Worm (Caenorhabditis elegans) whole organism, L1 larva: ENCODE data around the gene pdi-1.

Experiments
- C16A3.4 ChIP-seq: fragments of 150-350 bp; optimal IDR thresholded peaks from 2 replicates; lab custom pipeline; 2014; ENCODE audit warnings: missing biosample characterization, missing genetic modification characterization
- C34B4.2 ChIP-seq: sonication (generic microtip); optimal IDR thresholded peaks from 2 replicates; lab custom pipeline; 2017; ENCODE audit warnings: mild to moderate bottlenecking, missing genetic modification characterization, missing compliant biosample characterization
- blmp-1 ChIP-seq: fragments of 150-350 bp; optimal IDR thresholded peaks from 2 replicates; lab custom pipeline; 2014; ENCODE audit warnings: missing biosample characterization, missing genetic modification characterization
- ceh-63 ChIP-seq: fragments of 200-800 bp; sonication (Bioruptor generic); optimal IDR thresholded peaks from 2 replicates; lab custom pipeline; 2018; ENCODE audit warnings: mild to moderate bottlenecking, missing genetic modification characterization, missing compliant biosample characterization
- ceh-8 ChIP-seq: fragments of 200-800 bp; sonication (Bioruptor generic); optimal IDR thresholded peaks from 2 replicates; lab custom pipeline; 2018; ENCODE audit warnings: mild to moderate bottlenecking, missing genetic modification characterization, moderate library complexity, missing compliant biosample characterization
- ceh-82 ChIP-seq, 3 experiments: fragments of 150-350 bp in 1 of 3; sonication (generic microtip) in 2 of 3; optimal IDR thresholded peaks; 2 replicates each; lab custom pipeline; 2014 to 2017; ENCODE audit warnings: missing biosample characterization in 3 of 3, missing genetic modification characterization in 3 of 3
- ceh-88 ChIP-seq: fragments of 200-800 bp; sonication (Bioruptor generic); IDR thresholded peaks from 2 replicates; pipeline ENCODE4 v1.3.6; 2022; ENCODE audit warnings: missing genetic modification characterization, missing compliant biosample characterization
- dpl-1 ChIP-seq, 3 experiments: fragments of 150-350 bp in 2 of 3; sonication (generic microtip) in 1 of 3; optimal IDR thresholded peaks; 2 replicates each; lab custom pipeline; 2014 to 2017; ENCODE audit warnings: missing biosample characterization in 3 of 3, missing genetic modification characterization in 3 of 3, missing genetic modification reagents in 3 of 3
- dsc-1 ChIP-seq: sonication (generic microtip); optimal IDR thresholded peaks from 2 replicates; lab custom pipeline; 2016; ENCODE audit warnings: mild to moderate bottlenecking, missing genetic modification characterization, missing compliant biosample characterization
- efl-1 ChIP-seq, 4 experiments: fragments of 150-350 bp; optimal IDR thresholded peaks in 3 of 4; peaks in 1 of 4; 1 replicate in 1 of 4; 2 replicates in 3 of 4; lab custom pipeline; 2014; ENCODE audit warnings: missing biosample characterization in 2 of 4, missing genetic modification characterization in 2 of 4, missing genetic modification reagents in 2 of 4
- egl-13 ChIP-seq: sonication (generic microtip); optimal IDR thresholded peaks from 2 replicates; lab custom pipeline; 2016; ENCODE audit warnings: missing genotype, missing genetic modification reagents, missing genetic modification characterization, missing compliant biosample characterization
- egl-27 ChIP-seq, 2 experiments: fragments of 150-350 bp in 1 of 2; sonication (generic microtip); optimal IDR thresholded peaks; 3 replicates each; lab custom pipeline; 2017 to 2018; ENCODE audit warnings: missing biosample characterization in 2 of 2, missing genetic modification characterization in 2 of 2, missing genetic modification reagents in 2 of 2
- elt-2 ChIP-seq: sonication (generic microtip); optimal IDR thresholded peaks from 2 replicates; lab custom pipeline; 2016; ENCODE audit warnings: missing genetic modification characterization, mild to moderate bottlenecking, inconsistent platforms, missing compliant biosample characterization, missing genetic modification reagents
- elt-3 ChIP-seq, 6 experiments: fragments of 150-350 bp in 1 of 6; sonication (generic microtip); optimal IDR thresholded peaks; 2 replicates each; lab custom pipeline; 2017 to 2018; ENCODE audit warnings: missing biosample characterization in 6 of 6, missing genetic modification characterization in 6 of 6, inconsistent platforms in 1 of 6
- ets-5 ChIP-seq: fragments of 200-800 bp; sonication (Bioruptor generic); IDR thresholded peaks from 2 replicates; pipeline ENCODE4 v1.3.6; 2022; ENCODE audit warnings: missing genetic modification characterization, missing compliant biosample characterization
- fkh-10 ChIP-seq: sonication (generic microtip); optimal IDR thresholded peaks from 2 replicates; lab custom pipeline; 2017; ENCODE audit warnings: missing biosample characterization, missing genetic modification reagents, missing genetic modification characterization
- fkh-8 ChIP-seq: sonication (generic microtip); optimal IDR thresholded peaks from 2 replicates; lab custom pipeline; 2016; ENCODE audit warnings: mild to moderate bottlenecking, missing genetic modification characterization, missing compliant biosample characterization
- hlh-17 ChIP-seq: fragments of 200-800 bp; sonication (Bioruptor generic); optimal IDR thresholded peaks from 2 replicates; lab custom pipeline; 2018; ENCODE audit warnings: missing genetic modification characterization, mild to moderate bottlenecking, missing compliant biosample characterization, moderate library complexity, borderline replicate concordance
- irx-1 ChIP-seq: sonication (generic microtip); optimal IDR thresholded peaks from 2 replicates; lab custom pipeline; 2016; ENCODE audit warnings: missing genetic modification characterization, missing compliant biosample characterization
- isw-1 ChIP-seq: fragments of 200-800 bp; sonication (Bioruptor generic); IDR thresholded peaks from 2 replicates; pipeline ENCODE4 v1.3.6; 2022; ENCODE audit warnings: missing genetic modification characterization, missing compliant biosample characterization
- lin-13 ChIP-seq: fragments of 150-350 bp; optimal IDR thresholded peaks from 2 replicates; lab custom pipeline; 2014; ENCODE audit warnings: missing biosample characterization, missing genetic modification reagents, missing genetic modification characterization
- lin-14 ChIP-seq: fragments of 200-800 bp; sonication (Bioruptor generic); optimal IDR thresholded peaks from 2 replicates; lab custom pipeline; 2018; ENCODE audit warnings: mild to moderate bottlenecking, missing genetic modification characterization, moderate library complexity, missing compliant biosample characterization
- lin-15B ChIP-seq: fragments of 150-350 bp; sonication (generic microtip); optimal IDR thresholded peaks from 3 replicates; lab custom pipeline; 2014; ENCODE audit warnings: missing biosample characterization, missing genetic modification characterization
- lin-35 ChIP-seq, 2 experiments: fragments of 150-350 bp; optimal IDR thresholded peaks; 2 replicates each; lab custom pipeline; 2014; ENCODE audit warnings: missing biosample characterization in 2 of 2, missing genetic modification characterization in 2 of 2, missing genetic modification reagents in 2 of 2
- lin-39 ChIP-seq: fragments of 150-350 bp; optimal IDR thresholded peaks from 2 replicates; lab custom pipeline; 2014; ENCODE audit warnings: missing biosample characterization, missing genetic modification reagents, missing genetic modification characterization
- lsy-2 ChIP-seq, 2 experiments: fragments of 150-350 bp; optimal IDR thresholded peaks; 2 replicates each; lab custom pipeline; 2014; ENCODE audit warnings: missing biosample characterization in 2 of 2, missing genetic modification characterization in 2 of 2
- mef-2 ChIP-seq: fragments of 150-350 bp; optimal IDR thresholded peaks from 2 replicates; lab custom pipeline; 2014; ENCODE audit warnings: missing biosample characterization, missing genetic modification characterization
- nhr-12 ChIP-seq: sonication (generic microtip); optimal IDR thresholded peaks from 2 replicates; lab custom pipeline; 2017; ENCODE audit warnings: missing biosample characterization, missing genetic modification characterization
- nhr-20 ChIP-seq: sonication (generic microtip); optimal IDR thresholded peaks from 2 replicates; lab custom pipeline; 2016; ENCODE audit warnings: mild to moderate bottlenecking, missing genetic modification characterization, missing compliant biosample characterization
- nhr-47 ChIP-seq: sonication (generic microtip); optimal IDR thresholded peaks from 2 replicates; lab custom pipeline; 2016; ENCODE audit warnings: mild to moderate bottlenecking, missing genetic modification characterization, moderate library complexity, missing compliant biosample characterization
- nhr-71 ChIP-seq: sonication (generic microtip); optimal IDR thresholded peaks from 2 replicates; lab custom pipeline; 2016; ENCODE audit warnings: mild to moderate bottlenecking, missing genetic modification characterization, moderate library complexity, missing compliant biosample characterization
- nhr-76 ChIP-seq: sonication (generic microtip); optimal IDR thresholded peaks from 2 replicates; lab custom pipeline; 2017; ENCODE audit warnings: missing biosample characterization, missing genetic modification characterization
- nhr-77 ChIP-seq: fragments of 150-350 bp; optimal IDR thresholded peaks from 2 replicates; lab custom pipeline; 2014; ENCODE audit warnings: missing biosample characterization, missing genetic modification characterization
- nhr-84 ChIP-seq: sonication (generic microtip); optimal IDR thresholded peaks from 2 replicates; lab custom pipeline; 2017; ENCODE audit warnings: missing biosample characterization, missing genetic modification characterization
- nhr-90 ChIP-seq: sonication (generic microtip); optimal IDR thresholded peaks from 2 replicates; lab custom pipeline; 2016; ENCODE audit warnings: mild to moderate bottlenecking, missing genetic modification characterization, missing compliant biosample characterization; ENCODE audit not compliant: poor library complexity
- pag-3 ChIP-seq: sonication (generic microtip); optimal IDR thresholded peaks from 2 replicates; lab custom pipeline; 2017; ENCODE audit warnings: missing genetic modification characterization, mild to moderate bottlenecking, missing compliant biosample characterization, antibody characterized with exemption, borderline replicate concordance; ENCODE audit not compliant: insufficient read depth
- pqm-1 ChIP-seq: sonication (generic microtip); optimal IDR thresholded peaks from 3 replicates; lab custom pipeline; 2017; ENCODE audit warnings: missing biosample characterization, missing genetic modification characterization
- skn-1 ChIP-seq: fragments of 150-350 bp; optimal IDR thresholded peaks from 2 replicates; lab custom pipeline; 2014; ENCODE audit warnings: missing biosample characterization, missing genetic modification characterization
- snpc-4 ChIP-seq: fragments of 150-350 bp; optimal IDR thresholded peaks from 2 replicates; lab custom pipeline; 2014; ENCODE audit warnings: missing biosample characterization, missing genetic modification characterization
- sox-4 ChIP-seq: sonication (generic microtip); optimal IDR thresholded peaks from 2 replicates; lab custom pipeline; 2016; ENCODE audit warnings: missing genetic modification characterization, missing compliant biosample characterization
- swsn-7 ChIP-seq: sonication (generic microtip); optimal IDR thresholded peaks from 2 replicates; lab custom pipeline; 2016; ENCODE audit warnings: missing genetic modification characterization, missing compliant biosample characterization
- tbx-2 ChIP-seq: sonication (generic microtip); optimal IDR thresholded peaks from 2 replicates; lab custom pipeline; 2016; ENCODE audit warnings: missing genetic modification characterization, missing compliant biosample characterization
- tlp-1 ChIP-seq: fragments of 150-350 bp; optimal IDR thresholded peaks from 2 replicates; lab custom pipeline; 2014; ENCODE audit warnings: missing biosample characterization, missing genetic modification characterization
- unc-130 ChIP-seq: fragments of 150-350 bp; optimal IDR thresholded peaks from 2 replicates; lab custom pipeline; 2017; ENCODE audit warnings: missing biosample characterization, missing genetic modification characterization, inconsistent platforms
- unc-62 ChIP-seq: fragments of 150-350 bp; optimal IDR thresholded peaks from 2 replicates; lab custom pipeline; 2014; ENCODE audit warnings: missing biosample characterization, missing genetic modification reagents, missing genetic modification characterization
- unc-86 ChIP-seq: sonication (generic microtip); optimal IDR thresholded peaks from 2 replicates; lab custom pipeline; 2016; ENCODE audit warnings: missing genetic modification characterization, missing compliant biosample characterization
- xbp-1 ChIP-seq: sonication (generic microtip); optimal IDR thresholded peaks from 2 replicates; lab custom pipeline; 2016; ENCODE audit warnings: missing genetic modification characterization, missing compliant biosample characterization
- zag-1 ChIP-seq: fragments of 150-350 bp; optimal IDR thresholded peaks from 2 replicates; lab custom pipeline; 2014; ENCODE audit warnings: missing biosample characterization, missing genetic modification characterization

The pdi-1 gene

DNA sequence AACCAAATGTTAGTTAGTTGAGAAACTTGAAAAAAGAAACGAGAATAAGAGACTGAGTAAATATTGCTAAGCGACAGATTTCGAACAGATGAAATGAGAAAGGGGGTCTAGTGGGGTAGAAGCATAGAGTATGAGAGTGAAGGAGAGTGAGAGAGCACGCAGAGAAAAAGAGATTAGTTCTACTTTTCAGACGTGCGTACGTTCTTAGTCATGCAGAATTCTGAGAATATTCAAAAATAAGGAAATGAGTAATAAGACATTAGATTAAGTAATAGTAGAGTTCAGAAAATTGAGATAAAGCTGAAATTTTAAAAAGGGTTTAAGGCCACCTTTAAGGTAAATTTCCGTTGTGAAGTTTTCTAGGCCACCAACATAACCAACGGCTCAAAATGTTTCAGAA, 30.3 kb downstream of the pdi-1 start:
- peak; percentile 59 for TF ChIP-seq nhr-71 (tag; lab: Kevin White, UChicago)
- peak; percentile 90 for TF ChIP-seq dsc-1
- peak; percentile 3 for TF ChIP-seq nhr-77 (tag; lab: Kevin White, UChicago)
- peak; percentile 57 for TF ChIP-seq egl-13
- no peak for TF ChIP-seq lin-39
- TF ChIP-seq fkh-8 = peak; percentile 82
- peak; percentile 13 to 18 for TF ChIP-seq lsy-2 (tag; optimal IDR thresholded peaks at IDR 0.05; lab: Kevin White, UChicago)
- peak; percentile 47 for TF ChIP-seq lin-14 (GFP tag; lab: Kevin White, UChicago)
- TF ChIP-seq nhr-47 (tag; lab: Kevin White, UChicago) = peak; percentile 71
- no peak for TF ChIP-seq tlp-1 (tag; lab: Kevin White, UChicago)
- TF ChIP-seq ceh-82 (tag; optimal IDR thresholded peaks at IDR 0.05; lab: Kevin White, UChicago) = peak in 1 of 3 experiments; percentile 9
- peak; percentile 11 for TF ChIP-seq unc-86 (tag; lab: Kevin White, UChicago)
- peak; percentile 34 for TF ChIP-seq swsn-7 (tag; lab: Kevin White, UChicago)
- TF ChIP-seq nhr-76 (tag; lab: Kevin White, UChicago) = no peak

ce11 chrIII:3670336-3670735, 30.9 kb downstream of the pdi-1 start, which contains the start of gene C46F11.6:
TSS of gene C46F11.6 (minus strand) at chrIII:3670436.
- TF ChIP-seq ceh-8 = no peak
- TF ChIP-seq sox-4 (tag; lab: Kevin White, UChicago) = no peak
- TF ChIP-seq pqm-1 (tag; lab: Kevin White, UChicago) = no peak
- no peak for TF ChIP-seq unc-62 (GFP tag; lab: Kevin White, UChicago)

DNA sequence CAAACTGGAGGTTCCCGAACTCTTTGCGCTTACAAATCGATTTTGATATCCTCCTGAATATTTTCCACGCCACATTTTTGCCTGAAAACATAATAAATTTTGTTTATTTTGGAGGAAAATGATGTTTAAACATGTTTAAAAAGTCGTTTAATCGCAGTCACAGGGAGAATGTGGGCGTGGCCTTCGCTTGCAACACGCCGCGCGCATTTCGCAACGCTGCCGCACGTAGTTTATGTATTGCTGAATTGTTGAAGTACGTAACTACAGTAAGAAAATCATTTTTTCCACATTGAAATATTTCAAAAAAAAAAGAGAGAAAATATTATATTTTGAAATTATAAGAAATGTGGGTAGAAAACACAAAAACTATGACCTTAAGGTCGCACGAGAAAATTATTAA, 37.0 kb downstream of the pdi-1 start, which contains the start of gene C46F11.4:
TSS of gene C46F11.4 (minus strand) at position 81 of the 400 bp plus-strand sequence.
- TF ChIP-seq elt-2 (tag; lab: Kevin White, UChicago) = no peak
- TF ChIP-seq lin-13 (GFP tag; lab: Kevin White, UChicago) = no peak
- peak; percentile 44 for TF ChIP-seq xbp-1 (tag; lab: Kevin White, UChicago)
- peak; percentile 51 for TF ChIP-seq C16A3.4 (tag; lab: Kevin White, UChicago)
- no peak for TF ChIP-seq ceh-63 (GFP tag; lab: Kevin White, UChicago)
- peak; percentile 6 to 48 for TF ChIP-seq efl-1 (optimal IDR thresholded peaks at IDR 0.05; lab: Kevin White, UChicago)
- peak; percentile 34 to 94 for TF ChIP-seq efl-1 (GFP tag; optimal IDR thresholded peaks at IDR 0.05 in 1 of 2; lab: Kevin White, UChicago)
- peak; percentile 60 for TF ChIP-seq nhr-71 (tag; lab: Kevin White, UChicago)
- peak; percentile 49 for TF ChIP-seq nhr-47 (tag; lab: Kevin White, UChicago)
- TF ChIP-seq egl-27 (tag; optimal IDR thresholded peaks at IDR 0.05; lab: Kevin White, UChicago) = no peak
- no peak for TF ChIP-seq pag-3
- no peak for TF ChIP-seq C34B4.2 (tag; lab: Kevin White, UChicago)
- TF ChIP-seq nhr-90 (tag; lab: Kevin White, UChicago) = peak; percentile 62
- TF ChIP-seq snpc-4 (tag; lab: Kevin White, UChicago) = peak; percentile 19
- peak; percentile 23 for TF ChIP-seq unc-130 (tag; lab: Kevin White, UChicago)
- no peak for TF ChIP-seq ceh-88 (GFP tag; lab: Robert Waterston, UW)
- no peak for TF ChIP-seq nhr-12 (tag; lab: Kevin White, UChicago)
- TF ChIP-seq hlh-17 = no peak
- peak; percentile 27 for TF ChIP-seq lin-39
- TF ChIP-seq elt-3 (tag; optimal IDR thresholded peaks at IDR 0.05; lab: Kevin White, UChicago) = peak in 1 of 6 experiments; percentile 25
- no peak for TF ChIP-seq nhr-84
- TF ChIP-seq zag-1 = no peak
- TF ChIP-seq tbx-2 (tag; lab: Kevin White, UChicago) = peak; percentile 51
- TF ChIP-seq ceh-82 (tag; optimal IDR thresholded peaks at IDR 0.05; lab: Kevin White, UChicago) = peak; percentile 4 to 47 (median 33)
- TF ChIP-seq ets-5 = no peak
- TF ChIP-seq skn-1 (tag; lab: Kevin White, UChicago) = peak; percentile 25
- no peak for TF ChIP-seq fkh-10 (GFP tag; lab: Kevin White, UChicago)
- no peak for TF ChIP-seq mef-2 (tag; lab: Kevin White, UChicago)
- no peak for TF ChIP-seq irx-1 (tag; lab: Kevin White, UChicago)
- TF ChIP-seq lin-15B (tag; lab: Kevin White, UChicago) = peak; percentile 3
- peak; percentile 22 for TF ChIP-seq dsc-1
- peak in 2 of 3 experiments; percentile 36 to 41 for TF ChIP-seq dpl-1 (GFP tag; optimal IDR thresholded peaks at IDR 0.05; lab: Kevin White, UChicago)
- peak; percentile 3 for TF ChIP-seq blmp-1 (tag; lab: Kevin White, UChicago)
- TF ChIP-seq lin-35 (GFP tag; optimal IDR thresholded peaks at IDR 0.05; lab: Kevin White, UChicago) = peak in 1 of 2 experiments; percentile 50
- TF ChIP-seq isw-1 (GFP tag; lab: Robert Waterston, UW) = no peak
- TF ChIP-seq nhr-20 = peak; percentile 54
- no peak for TF ChIP-seq tlp-1 (tag; lab: Kevin White, UChicago)
